Worm (Caenorhabditis elegans) whole organism, midembryonic: ENCODE data around the gene drh-1.

Experiments used
- T22C8.4 ChIP-seq: fragments of 200-800 bp; sonication (Bioruptor generic); IDR thresholded peaks from 2 replicates; pipeline ENCODE4 v1.3.6; 2022; ENCODE audit warnings: missing genetic modification characterization, missing compliant biosample characterization
- cog-1 ChIP-seq: sonication (generic microtip); optimal IDR thresholded peaks from 2 replicates; lab custom pipeline; 2016; ENCODE audit warnings: missing genetic modification characterization, missing compliant biosample characterization
- flt-1 ChIP-seq: fragments of 200-800 bp; sonication (Bioruptor generic); IDR thresholded peaks from 2 replicates; pipeline ENCODE4 v1.3.6; 2022; ENCODE audit warnings: missing genetic modification characterization, missing compliant biosample characterization
- klf-2 ChIP-seq: fragments of 200-800 bp; sonication (Bioruptor generic); conservative IDR thresholded peaks from 2 replicates; pipeline ENCODE4 v1.3.6; 2022; ENCODE audit warnings: missing genetic modification reagents, missing genetic modification characterization, missing compliant biosample characterization
- med-1 ChIP-seq: sonication (generic microtip); optimal IDR thresholded peaks from 2 replicates; lab custom pipeline; 2017; ENCODE audit warnings: missing genetic modification characterization, mild to moderate bottlenecking, missing compliant biosample characterization, antibody characterized with exemption, missing genetic modification reagents; ENCODE audit not compliant: insufficient read depth
- ref-1 ChIP-seq: fragments of 200-800 bp; sonication (Bioruptor generic); conservative IDR thresholded peaks from 2 replicates; pipeline ENCODE4 v1.3.6; 2022; ENCODE audit warnings: missing genetic modification reagents, missing genetic modification characterization, missing compliant biosample characterization
- tab-1 ChIP-seq: fragments of 200-800 bp; sonication (Bioruptor generic); IDR thresholded peaks from 2 replicates; pipeline ENCODE4 v1.3.6; 2022; ENCODE audit warnings: missing genetic modification characterization, missing compliant biosample characterization
- ztf-23 ChIP-seq: fragments of 200-800 bp; sonication (Bioruptor generic); IDR thresholded peaks from 2 replicates; pipeline ENCODE4 v1.3.6; 2022; ENCODE audit warnings: missing genetic modification reagents, missing genetic modification characterization, missing compliant biosample characterization
- ztf-29 ChIP-seq: fragments of 200-800 bp; sonication (Bioruptor generic); IDR thresholded peaks from 2 replicates; pipeline ENCODE4 v1.3.6; 2022; ENCODE audit warnings: missing genetic modification reagents, missing genetic modification characterization, missing compliant biosample characterization

The drh-1 gene

DNA sequence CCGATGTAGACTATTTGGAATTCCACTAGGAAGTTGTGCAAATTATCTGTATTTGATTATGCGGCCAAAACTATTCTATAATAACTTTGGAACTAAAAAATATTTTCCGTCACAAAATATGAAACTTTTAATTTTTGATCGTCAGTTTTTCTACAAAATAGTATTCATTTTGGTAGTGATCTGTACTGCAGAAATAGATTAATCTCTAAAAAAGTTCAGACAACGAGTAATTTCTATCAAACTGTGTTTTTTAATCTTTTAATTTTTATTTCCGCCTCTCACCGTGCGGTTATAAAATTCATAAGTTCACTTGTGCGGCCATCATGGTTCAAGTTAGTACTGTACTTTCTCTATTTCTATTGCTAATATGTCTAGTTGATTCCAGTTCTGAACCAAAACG, 25.1 kb upstream of the drh-1 start, which contains the start of gene C01B10.7:
C01B10.7 (plus strand) TSS at position 301 of the 400 bp plus-strand sequence.
- TF ChIP-seq klf-2 (no peak), ref-1 (GFP tag; lab: Robert Waterston, UW) (no peak), flt-1 (GFP tag; lab: Robert Waterston, UW) (no peak), cog-1 (tag; lab: Kevin White, UChicago) (no peak), tab-1 (GFP tag; lab: Robert Waterston, UW) (no peak), T22C8.4 (GFP tag; lab: Robert Waterston, UW) (no peak), ztf-29 (GFP tag; lab: Robert Waterston, UW) (no peak), med-1 (GFP tag; lab: Kevin White, UChicago) (no peak), ztf-23 (no peak)

DNA sequence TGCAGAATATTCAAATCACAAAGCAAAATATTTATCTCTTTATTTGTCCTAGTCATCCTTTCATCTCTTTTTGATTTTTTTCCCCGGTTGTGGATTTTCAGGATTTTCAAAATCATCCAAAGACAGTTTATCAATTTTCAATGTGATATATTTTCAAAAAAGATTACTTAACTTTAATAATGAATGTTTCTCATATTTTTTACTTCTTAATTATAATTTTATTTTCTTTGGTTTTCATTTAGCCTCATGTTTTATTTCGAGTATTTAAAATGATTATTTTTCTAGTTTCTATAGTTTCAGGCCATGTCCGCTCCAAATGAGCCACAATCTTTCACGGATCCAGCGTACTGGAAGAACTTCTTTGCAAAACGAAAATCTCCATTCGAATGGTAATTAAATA, 21.6 kb upstream of the drh-1 start, which contains the start of gene metl-13:
metl-13 (plus strand) TSS at position 301 of the 400 bp plus-strand sequence.
- no peak for TF ChIP-seq flt-1 (GFP tag; lab: Robert Waterston, UW)
- no peak for TF ChIP-seq ztf-29 (GFP tag; lab: Robert Waterston, UW)

DNA sequence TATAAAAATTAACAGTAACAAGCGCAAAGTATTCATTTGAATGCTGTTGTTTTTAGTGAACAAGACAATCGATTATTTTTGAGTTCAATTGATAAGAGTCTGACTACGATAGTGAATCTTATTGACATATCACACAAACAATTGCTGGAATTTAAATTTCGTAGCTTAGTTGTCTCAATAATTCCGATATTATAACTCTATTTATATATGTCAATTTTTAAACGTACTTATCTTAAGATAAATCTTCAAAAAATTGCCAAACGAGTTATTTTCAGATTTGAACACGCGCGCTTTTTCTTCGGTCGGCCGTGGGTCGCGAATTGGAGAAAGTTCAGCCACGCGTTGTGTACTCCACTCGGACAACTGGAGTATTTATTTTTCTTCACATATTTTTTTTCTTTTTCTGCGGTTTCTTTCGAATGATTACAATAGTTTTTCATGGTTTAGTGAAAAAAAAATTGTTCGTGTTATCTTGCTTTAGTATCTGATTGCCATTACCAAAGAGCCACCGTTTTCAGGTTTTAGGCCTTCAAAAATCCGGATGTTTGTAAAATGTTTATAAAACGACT, 18.6 kb upstream of the drh-1 start, which contains the start of the genes cest-5.1 and C01B10.9:
cest-5.1 (minus strand) TSS at position 51 of the 569 bp plus-strand sequence.
C01B10.9 (plus strand) TSS at position 519 of the 569 bp plus-strand sequence.
- 0 out of 2 replicates have a peak, but pooled peaks have one; percentile 27 for TF ChIP-seq T22C8.4 (GFP tag; lab: Robert Waterston, UW)
- no peak; the same call in 1 of the 2 replicates for TF ChIP-seq flt-1 (GFP tag; lab: Robert Waterston, UW)
- no peak for TF ChIP-seq ref-1 (GFP tag; lab: Robert Waterston, UW)
- TF ChIP-seq med-1 (GFP tag; lab: Kevin White, UChicago) = no peak
- peak; percentile 9 for TF ChIP-seq cog-1 (tag; lab: Kevin White, UChicago)

DNA sequence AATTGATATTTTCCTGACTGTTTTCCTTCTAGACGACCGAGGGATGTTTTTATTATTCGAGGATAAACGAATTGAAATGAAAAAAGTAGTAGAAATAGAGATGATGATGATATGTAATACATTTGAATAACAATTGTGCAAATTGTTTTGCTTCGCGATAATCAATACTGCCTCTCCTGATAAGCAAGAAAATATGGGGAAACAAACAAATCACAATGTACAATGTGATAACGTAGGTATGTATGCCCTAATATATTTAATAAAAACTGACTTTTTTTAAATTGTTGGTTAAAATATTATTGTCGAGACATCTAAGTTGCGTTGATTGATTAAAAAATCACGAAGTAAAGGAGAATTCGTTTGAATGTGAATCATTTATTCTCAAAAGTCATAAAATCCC, 14.6 kb upstream of the drh-1 start, which contains the start of gene cest-5.2:
cest-5.2 (minus strand) TSS at position 128 of the 400 bp plus-strand sequence.
- TF ChIP-seq med-1 (GFP tag; lab: Kevin White, UChicago) (no peak), flt-1 (GFP tag; lab: Robert Waterston, UW) (no peak), tab-1 (GFP tag; lab: Robert Waterston, UW) (no peak), cog-1 (tag; lab: Kevin White, UChicago) (no peak), ref-1 (GFP tag; lab: Robert Waterston, UW) (no peak), klf-2 (no peak), ztf-29 (GFP tag; lab: Robert Waterston, UW) (no peak), T22C8.4 (GFP tag; lab: Robert Waterston, UW) (no peak), ztf-23 (no peak)

DNA sequence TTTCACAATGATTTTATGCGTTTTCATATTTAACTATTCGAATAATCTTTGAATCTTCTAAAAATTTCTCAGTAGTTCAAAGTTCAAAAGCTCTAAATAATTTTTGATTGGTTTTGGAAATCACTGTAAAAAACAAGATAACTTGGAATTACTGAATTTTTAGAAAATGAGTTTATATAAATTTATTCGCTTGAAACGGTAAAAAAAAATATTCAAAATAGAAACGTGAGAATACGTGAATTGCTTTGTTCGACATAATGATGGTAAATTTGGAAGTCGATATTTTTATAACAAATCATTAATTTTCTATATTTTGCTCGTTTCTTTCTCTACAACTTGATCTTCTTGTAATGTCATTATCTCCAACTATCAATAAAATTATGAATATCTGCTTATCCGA, 10.2 kb upstream of the drh-1 start, which contains the start of gene C01B10.44:
C01B10.44 (plus strand) TSS at position 301 of the 400 bp plus-strand sequence.
- TF ChIP-seq flt-1 (GFP tag; lab: Robert Waterston, UW) (no peak), tab-1 (GFP tag; lab: Robert Waterston, UW) (no peak), klf-2 (no peak), cog-1 (tag; lab: Kevin White, UChicago) (no peak), ztf-23 (no peak), med-1 (GFP tag; lab: Kevin White, UChicago) (no peak), ref-1 (GFP tag; lab: Robert Waterston, UW) (no peak), T22C8.4 (GFP tag; lab: Robert Waterston, UW) (no peak), ztf-29 (GFP tag; lab: Robert Waterston, UW) (no peak)

DNA sequence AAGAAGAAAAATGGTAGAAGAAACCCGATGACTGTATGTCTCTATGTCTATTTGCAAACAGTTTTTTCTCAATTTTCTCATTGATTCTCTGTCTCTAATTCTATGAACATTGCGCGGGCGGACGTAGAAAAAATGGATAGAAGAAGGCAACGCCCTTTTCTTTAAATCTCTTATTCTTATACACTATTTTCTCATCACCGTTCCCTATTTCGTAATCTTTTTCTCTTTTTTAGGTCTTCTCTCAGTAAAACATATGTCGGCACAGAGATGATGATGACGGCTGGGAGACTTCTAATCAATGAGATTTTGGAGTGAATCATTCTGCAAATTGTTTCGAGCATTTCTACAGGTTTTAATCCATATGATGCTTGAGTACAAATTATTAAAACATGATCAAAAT, 9.0 kb upstream of the drh-1 start:
- TF ChIP-seq ref-1 (GFP tag; lab: Robert Waterston, UW) = no peak
- TF ChIP-seq ztf-23 = no peak
- no peak for TF ChIP-seq med-1 (GFP tag; lab: Kevin White, UChicago)
- TF ChIP-seq cog-1 (tag; lab: Kevin White, UChicago) = no peak
- TF ChIP-seq klf-2 = no peak
- TF ChIP-seq flt-1 (GFP tag; lab: Robert Waterston, UW) = no peak
- no peak for TF ChIP-seq ztf-29 (GFP tag; lab: Robert Waterston, UW)
- no peak for TF ChIP-seq tab-1 (GFP tag; lab: Robert Waterston, UW)
- no peak for TF ChIP-seq T22C8.4 (GFP tag; lab: Robert Waterston, UW)

DNA sequence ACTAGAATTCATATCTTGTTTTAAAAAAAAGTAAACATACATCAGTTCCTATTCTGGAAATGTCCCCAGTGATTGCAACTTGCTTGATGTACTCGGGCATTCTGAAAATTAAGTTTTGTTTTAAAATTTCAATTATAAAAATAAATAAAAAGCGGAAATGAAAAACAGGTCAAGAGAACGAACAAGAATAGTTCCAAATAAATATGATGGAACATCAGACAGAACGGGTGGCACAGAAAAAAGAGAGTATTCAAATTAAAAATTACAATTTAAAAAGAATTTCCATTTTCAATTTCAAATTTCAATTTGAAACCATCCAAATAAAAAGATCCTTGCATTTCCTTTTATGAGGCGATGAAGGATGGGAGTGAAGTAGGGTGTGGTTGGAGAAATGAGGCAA, 8.1 kb upstream of the drh-1 start, which contains the start of gene C01B10.3:
C01B10.3 (minus strand) TSS at position 101 of the 400 bp plus-strand sequence.
- TF ChIP-seq cog-1 (tag; lab: Kevin White, UChicago) (no peak), tab-1 (GFP tag; lab: Robert Waterston, UW) (no peak), ref-1 (GFP tag; lab: Robert Waterston, UW) (no peak), med-1 (GFP tag; lab: Kevin White, UChicago) (no peak), flt-1 (GFP tag; lab: Robert Waterston, UW) (no peak), klf-2 (no peak), ztf-23 (no peak), T22C8.4 (GFP tag; lab: Robert Waterston, UW) (no peak), ztf-29 (GFP tag; lab: Robert Waterston, UW) (no peak)

DNA sequence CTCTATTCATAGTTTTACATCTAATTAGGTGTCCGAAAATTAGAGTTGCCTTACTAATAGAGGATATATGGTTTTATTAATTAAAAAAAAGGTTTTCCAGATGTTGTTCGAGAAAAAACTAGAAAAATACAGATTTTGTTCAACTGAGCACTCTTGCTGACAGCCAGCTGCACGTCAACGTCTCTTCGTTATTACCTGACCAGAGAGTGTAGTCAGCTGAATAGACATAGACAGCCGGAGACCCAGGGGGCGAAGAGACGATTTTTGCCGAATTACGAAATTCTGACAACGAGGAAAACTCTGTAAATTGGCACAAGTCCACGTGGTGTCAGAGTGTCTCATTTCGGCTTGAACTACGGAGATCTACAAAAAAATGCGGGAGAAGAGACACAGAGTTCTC, 5.5 kb upstream of the drh-1 start:
- TF ChIP-seq flt-1 (GFP tag; lab: Robert Waterston, UW) = no peak
- TF ChIP-seq med-1 (GFP tag; lab: Kevin White, UChicago) = no peak
- TF ChIP-seq ref-1 (GFP tag; lab: Robert Waterston, UW) = no peak
- no peak for TF ChIP-seq ztf-23
- no peak for TF ChIP-seq klf-2
- no peak for TF ChIP-seq cog-1 (tag; lab: Kevin White, UChicago)
- no peak for TF ChIP-seq ztf-29 (GFP tag; lab: Robert Waterston, UW)
- no peak for TF ChIP-seq tab-1 (GFP tag; lab: Robert Waterston, UW)
- TF ChIP-seq T22C8.4 (GFP tag; lab: Robert Waterston, UW) = no peak

DNA sequence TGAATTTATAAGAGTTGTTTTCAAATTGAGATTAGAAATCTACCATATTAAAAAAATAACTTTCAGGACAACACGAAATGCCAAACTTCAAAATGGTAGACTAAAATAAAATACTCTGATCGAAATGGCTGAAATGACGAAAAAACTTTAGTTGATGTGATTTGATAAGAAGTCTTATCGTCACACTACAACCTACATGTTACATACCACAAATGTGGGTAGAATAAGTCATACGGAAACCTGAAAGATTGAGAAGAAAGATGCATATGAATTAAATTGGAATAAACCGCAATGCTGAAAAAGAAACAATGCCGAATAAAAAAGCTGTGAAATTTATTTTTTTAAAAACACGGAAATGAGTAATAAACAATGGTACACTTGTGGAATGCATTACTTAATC, 6.1 kb downstream of the drh-1 start:
- no peak for TF ChIP-seq tab-1 (GFP tag; lab: Robert Waterston, UW)
- no peak for TF ChIP-seq ref-1 (GFP tag; lab: Robert Waterston, UW)
